Worm (Caenorhabditis elegans) whole organism, early embryonic: Measurements from ENCODE around the gene F42A9.17.

Source experiments
- B0310.2 ChIP-seq: sonication (generic microtip); optimal IDR thresholded peaks from 2 replicates; lab custom pipeline; 2016; ENCODE audit warnings: mild to moderate bottlenecking, missing genetic modification characterization, missing compliant biosample characterization
- F13C5.2 ChIP-seq: sonication (generic microtip); optimal IDR thresholded peaks from 2 replicates; lab custom pipeline; 2017; ENCODE audit warnings: mild to moderate bottlenecking, missing genetic modification characterization, inconsistent platforms, missing compliant biosample characterization
- aly-1 ChIP-seq: sonication (generic microtip); optimal IDR thresholded peaks from 2 replicates; lab custom pipeline; 2016; ENCODE audit warnings: missing genetic modification characterization, missing compliant biosample characterization
- ama-1 ChIP-seq: fragments of 150-350 bp; optimal IDR thresholded peaks from 2 replicates; lab custom pipeline; 2014
- ceh-13 ChIP-seq: fragments of 200-800 bp; sonication (Bioruptor generic); optimal IDR thresholded peaks from 2 replicates; lab custom pipeline; 2018; ENCODE audit warnings: mild to moderate bottlenecking, missing genetic modification characterization, missing compliant biosample characterization
- ceh-36 ChIP-seq: sonication (generic microtip); optimal IDR thresholded peaks from 2 replicates; lab custom pipeline; 2016; ENCODE audit warnings: missing genetic modification characterization, inconsistent platforms, missing compliant biosample characterization
- ets-7 ChIP-seq: sonication (generic microtip); optimal IDR thresholded peaks from 2 replicates; lab custom pipeline; 2016; ENCODE audit warnings: missing genotype, missing genetic modification characterization, missing compliant biosample characterization
- flt-1 ChIP-seq: fragments of 200-800 bp; sonication (Bioruptor generic); IDR thresholded peaks from 2 replicates; pipeline ENCODE4 v1.3.6; 2022; ENCODE audit warnings: missing genetic modification characterization, missing compliant biosample characterization
- hmbx-1 ChIP-seq: sonication (generic microtip); optimal IDR thresholded peaks from 2 replicates; lab custom pipeline; 2016; ENCODE audit warnings: mild to moderate bottlenecking, missing genetic modification characterization, missing compliant biosample characterization
- hmg-4 ChIP-seq: fragments of 200-800 bp; sonication (Bioruptor generic); optimal IDR thresholded peaks from 2 replicates; lab custom pipeline; 2018; ENCODE audit warnings: mild to moderate bottlenecking, missing genetic modification characterization, missing compliant biosample characterization
- hnd-1 ChIP-seq: sonication (generic microtip); optimal IDR thresholded peaks from 2 replicates; lab custom pipeline; 2016; ENCODE audit warnings: missing genetic modification characterization, missing compliant biosample characterization
- pes-1 ChIP-seq: fragments of 200-800 bp; sonication (Bioruptor generic); IDR thresholded peaks from 2 replicates; pipeline ENCODE4 v1.3.6; 2022; ENCODE audit warnings: missing genetic modification reagents, missing genetic modification characterization, missing compliant biosample characterization
- scrt-1 ChIP-seq: fragments of 200-800 bp; sonication (Bioruptor generic); IDR thresholded peaks from 2 replicates; pipeline ENCODE4 v1.3.6; 2022; ENCODE audit warnings: missing genetic modification characterization, missing compliant biosample characterization
- sea-1 ChIP-seq: fragments of 200-800 bp; sonication (Bioruptor generic); conservative IDR thresholded peaks from 2 replicates; pipeline ENCODE4 v1.3.6; 2022; ENCODE audit warnings: missing genetic modification characterization, missing compliant biosample characterization
- tbx-11 ChIP-seq: fragments of 200-800 bp; sonication (Bioruptor generic); IDR thresholded peaks from 2 replicates; pipeline ENCODE4 v1.3.6; 2022; ENCODE audit warnings: missing genetic modification characterization, missing compliant biosample characterization
- tbx-37 ChIP-seq: fragments of 200-800 bp; sonication (Bioruptor generic); conservative IDR thresholded peaks from 2 replicates; pipeline ENCODE4 v1.3.6; 2022; ENCODE audit warnings: missing genetic modification reagents, missing genetic modification characterization, missing compliant biosample characterization
- tra-4 ChIP-seq: sonication (generic microtip); optimal IDR thresholded peaks from 2 replicates; lab custom pipeline; 2017; ENCODE audit warnings: missing genetic modification characterization, missing compliant biosample characterization

The F42A9.17 gene

DNA sequence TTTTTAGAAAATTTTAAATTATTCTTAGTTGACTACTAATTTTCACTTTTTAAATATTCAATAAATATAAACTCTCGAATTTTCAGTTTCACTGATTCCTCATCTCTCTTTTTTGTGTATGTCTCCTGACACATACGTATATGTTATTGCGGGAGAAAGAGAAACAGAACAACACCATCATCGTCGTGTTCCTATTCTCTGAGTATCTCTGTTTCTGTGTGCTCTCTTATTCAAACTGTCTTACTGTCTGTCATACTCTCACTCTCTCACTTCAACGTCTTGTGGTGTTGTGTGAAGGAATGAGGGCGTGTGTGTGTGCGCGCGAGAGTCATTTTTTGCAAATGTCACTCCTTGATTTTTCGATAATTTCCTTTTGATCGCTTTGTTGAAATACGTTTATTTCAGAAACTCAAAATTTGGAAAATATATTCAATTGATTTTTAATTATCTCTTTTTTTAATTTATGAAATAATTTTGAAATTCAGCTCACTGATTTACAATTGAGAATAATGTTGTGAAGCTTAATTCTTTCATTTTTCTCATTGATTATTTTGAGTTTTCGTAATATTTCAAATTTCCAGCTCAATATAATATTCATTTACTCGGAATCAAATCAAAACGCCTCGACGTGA is 8.5 kb upstream of the F42A9.17 start, which contains the start of gene lin-49:
Gene lin-49, plus strand, starts transcription at position 582 of the 632 bp plus-strand sequence.
- no peak for TF ChIP-seq tbx-11
- TF ChIP-seq sea-1 (GFP tag; lab: Robert Waterston, UW), result no peak
- no peak for TF ChIP-seq scrt-1 (GFP tag; lab: Robert Waterston, UW)
- no peak for TF ChIP-seq hmg-4 (GFP tag; lab: Kevin White, UChicago)
- no peak for TF ChIP-seq tbx-37 (GFP tag; lab: Robert Waterston, UW)
- no peak for TF ChIP-seq ceh-13
- TF ChIP-seq flt-1, result no peak
- no peak for TF ChIP-seq F13C5.2 (tag; lab: Kevin White, UChicago)
- no peak for TF ChIP-seq ets-7 (tag; lab: Kevin White, UChicago)

DNA sequence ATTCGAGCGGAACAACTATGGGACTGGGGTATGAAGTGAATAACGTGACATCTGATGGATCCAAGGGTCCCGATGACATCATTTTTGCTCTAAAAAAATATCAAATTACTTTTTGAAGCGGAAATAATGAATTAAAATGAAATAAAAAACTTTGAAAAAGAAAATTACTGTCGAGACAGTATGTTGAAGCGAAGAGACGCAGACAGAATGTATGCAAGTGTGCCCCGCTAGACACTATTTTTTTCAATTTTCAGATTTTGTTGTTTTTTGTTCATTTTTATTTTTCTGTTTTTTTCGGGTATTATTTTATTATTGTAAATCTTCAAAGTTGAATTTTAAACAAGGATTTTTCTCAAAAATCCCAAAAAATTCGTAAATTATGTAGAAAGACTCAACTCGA is 7.0 kb upstream of the F42A9.17 start, which contains the start of gene F42A9.8:
Gene F42A9.8, minus strand, starts transcription at position 88 of the 400 bp plus-strand sequence.
- TF ChIP-seq flt-1 (no peak), pes-1 (GFP tag; lab: Robert Waterston, UW) (no peak), scrt-1 (GFP tag; lab: Robert Waterston, UW) (no peak), aly-1 (tag; lab: Kevin White, UChicago) (no peak), hmg-4 (GFP tag; lab: Kevin White, UChicago) (no peak), ceh-13 (no peak), hnd-1 (no peak), hmbx-1 (no peak), ceh-36 (no peak), F13C5.2 (tag; lab: Kevin White, UChicago) (no peak), ama-1 (lab: Kevin White, UChicago) (no peak), B0310.2 (tag; lab: Kevin White, UChicago) (no peak), tbx-37 (GFP tag; lab: Robert Waterston, UW) (no peak)

DNA sequence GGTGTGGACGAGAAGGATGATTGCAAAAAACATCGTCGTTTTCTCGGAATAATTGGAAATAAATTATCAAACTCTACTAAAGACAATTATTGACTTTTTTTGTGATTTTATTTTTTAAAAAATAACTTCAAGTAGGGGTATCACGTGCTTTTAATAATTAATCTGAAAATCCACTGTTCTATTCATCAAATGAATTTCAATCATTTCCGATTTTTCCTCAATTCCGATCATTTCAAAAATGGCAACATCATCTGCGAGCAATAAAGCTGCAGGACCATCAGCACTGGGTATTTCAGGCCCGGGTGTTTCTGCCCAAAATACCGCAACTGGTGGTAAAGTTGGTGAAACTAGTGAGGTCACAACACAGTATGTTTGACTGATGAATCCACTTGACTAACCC is 5.3 kb upstream of the F42A9.17 start, which contains the start of the genes F42A9.7 and F42A9.3:
Gene F42A9.7, minus strand, starts transcription at position 101 of the 400 bp plus-strand sequence.
Gene F42A9.3, plus strand, starts transcription at position 214 of the 400 bp plus-strand sequence.
- no peak for TF ChIP-seq flt-1
- TF ChIP-seq ceh-36, result no peak
- no peak for TF ChIP-seq tbx-11
- TF ChIP-seq B0310.2 (tag; lab: Kevin White, UChicago), result no peak
- no peak for TF ChIP-seq sea-1 (GFP tag; lab: Robert Waterston, UW)
- no peak for TF ChIP-seq hmbx-1
- TF ChIP-seq tra-4 (tag; lab: Kevin White, UChicago), result no peak
- no peak for TF ChIP-seq hmg-4 (GFP tag; lab: Kevin White, UChicago)
- no peak for TF ChIP-seq ama-1 (lab: Kevin White, UChicago)
- TF ChIP-seq tbx-37 (GFP tag; lab: Robert Waterston, UW), result no peak
- no peak for TF ChIP-seq pes-1 (GFP tag; lab: Robert Waterston, UW)
- no peak for TF ChIP-seq F13C5.2 (tag; lab: Kevin White, UChicago)
- TF ChIP-seq hnd-1, result no peak
- no peak for TF ChIP-seq aly-1 (tag; lab: Kevin White, UChicago)
- TF ChIP-seq ceh-13, result no peak
- TF ChIP-seq ets-7 (tag; lab: Kevin White, UChicago), result no peak
- TF ChIP-seq scrt-1 (GFP tag; lab: Robert Waterston, UW), result no peak

DNA sequence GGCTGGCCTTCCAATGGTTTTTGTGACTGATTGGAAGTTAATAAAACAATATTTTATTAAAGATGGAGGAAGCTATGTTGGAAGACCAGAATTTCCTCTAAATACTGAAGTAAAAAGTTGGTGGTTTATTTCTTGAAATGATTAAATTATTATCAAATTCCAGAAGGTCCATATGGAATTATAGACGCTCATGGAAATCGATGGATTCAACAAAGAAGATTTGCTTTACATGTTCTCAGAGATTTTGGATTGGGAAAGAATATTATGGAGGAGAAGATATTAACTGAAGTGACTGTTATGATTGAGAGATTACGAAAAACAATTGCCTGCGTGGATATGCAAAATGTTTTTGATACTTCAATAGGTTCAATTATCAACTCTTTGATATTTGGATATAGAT is 3.6 kb upstream of the F42A9.17 start:
- no peak for TF ChIP-seq hmg-4 (GFP tag; lab: Kevin White, UChicago)
- TF ChIP-seq tbx-11, result no peak

- TF ChIP-seq hmbx-1 (no peak), scrt-1 (GFP tag; lab: Robert Waterston, UW) (no peak), ets-7 (tag; lab: Kevin White, UChicago) (no peak), ama-1 (lab: Kevin White, UChicago) (no peak), hmg-4 (GFP tag; lab: Kevin White, UChicago) (no peak), pes-1 (GFP tag; lab: Robert Waterston, UW) (no peak), tra-4 (tag; lab: Kevin White, UChicago) (no peak), sea-1 (GFP tag; lab: Robert Waterston, UW) (no peak)
These were observed 2.9 kb upstream of the F42A9.17 start, which contains the start of gene cyp-33E3 for ce11 chrIV:8614680-8615079. TSS of gene cyp-33E3 (plus strand) at chrIV:8614995.

- TF ChIP-seq ceh-13 (no peak), tbx-11 (no peak), ceh-36 (no peak), flt-1 (no peak), scrt-1 (GFP tag; lab: Robert Waterston, UW) (no peak), hnd-1 (no peak), tbx-37 (GFP tag; lab: Robert Waterston, UW) (no peak), sea-1 (GFP tag; lab: Robert Waterston, UW) (no peak), F13C5.2 (tag; lab: Kevin White, UChicago) (no peak), hmg-4 (GFP tag; lab: Kevin White, UChicago) (no peak), pes-1 (GFP tag; lab: Robert Waterston, UW) (no peak), ama-1 (lab: Kevin White, UChicago) (no peak), aly-1 (tag; lab: Kevin White, UChicago) (no peak), tra-4 (tag; lab: Kevin White, UChicago) (no peak)
These were observed 2.8 kb downstream of the F42A9.17 start, which contains the start of gene F42A9.6 for ce11 chrIV:8608934-8609333. TSS of gene F42A9.6 (plus strand) at chrIV:8609234.

DNA sequence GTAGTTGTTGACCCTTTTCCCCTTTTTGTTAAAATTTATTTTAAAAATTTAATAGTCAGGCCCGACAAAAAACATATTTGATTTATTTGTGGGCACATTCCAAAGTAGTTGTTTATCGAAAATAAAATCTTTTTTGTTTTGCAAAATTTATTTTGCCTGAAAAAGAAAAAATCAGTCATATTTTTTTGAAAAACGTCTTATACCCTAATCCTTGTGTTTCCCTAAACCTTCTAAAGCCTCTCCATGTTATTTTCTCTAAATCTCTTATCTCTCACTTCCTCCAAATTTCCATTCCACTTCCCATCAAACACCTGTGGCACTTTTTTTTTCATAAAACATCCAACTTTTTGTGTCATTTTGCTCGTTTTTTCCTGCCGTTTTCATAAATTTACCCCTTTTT is 3.5 kb downstream of the F42A9.17 start:
- TF ChIP-seq ceh-13, result no peak
- no peak for TF ChIP-seq flt-1
- TF ChIP-seq pes-1 (GFP tag; lab: Robert Waterston, UW), result no peak

DNA sequence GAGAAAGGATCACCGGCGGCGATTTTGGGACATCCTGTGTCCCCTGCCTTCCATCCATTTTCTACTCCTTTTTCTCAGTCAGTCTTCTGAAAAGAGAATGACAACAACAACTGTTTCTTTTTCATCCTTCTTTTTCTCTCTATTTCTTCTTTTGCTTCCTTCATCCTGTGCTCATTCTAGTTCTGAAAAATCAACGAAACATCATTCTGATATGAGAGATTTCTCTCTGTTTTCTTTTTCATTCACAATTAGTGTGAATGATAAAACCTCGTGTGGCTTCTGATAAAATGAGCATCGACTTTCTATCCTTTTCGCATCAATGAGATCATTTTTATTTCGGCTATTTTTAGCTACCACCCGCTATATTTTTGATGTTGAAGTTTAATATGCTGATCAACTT is 6.5 kb downstream of the F42A9.17 start:
- no peak for TF ChIP-seq scrt-1 (GFP tag; lab: Robert Waterston, UW)
- TF ChIP-seq tbx-37 (GFP tag; lab: Robert Waterston, UW), result no peak
- TF ChIP-seq ceh-13, result no peak
- TF ChIP-seq B0310.2 (tag; lab: Kevin White, UChicago), result no peak
- TF ChIP-seq F13C5.2 (tag; lab: Kevin White, UChicago), result no peak
- no peak for TF ChIP-seq hnd-1
- no peak for TF ChIP-seq hmg-4 (GFP tag; lab: Kevin White, UChicago)
- no peak for TF ChIP-seq ets-7 (tag; lab: Kevin White, UChicago)
- no peak for TF ChIP-seq pes-1 (GFP tag; lab: Robert Waterston, UW)
- no peak for TF ChIP-seq ama-1 (lab: Kevin White, UChicago)
- no peak for TF ChIP-seq ceh-36
- no peak for TF ChIP-seq aly-1 (tag; lab: Kevin White, UChicago)
- no peak for TF ChIP-seq flt-1
- no peak for TF ChIP-seq tra-4 (tag; lab: Kevin White, UChicago)
- TF ChIP-seq sea-1 (GFP tag; lab: Robert Waterston, UW), result no peak
- TF ChIP-seq hmbx-1, result no peak
- no peak for TF ChIP-seq tbx-11
